Fruit fly (Drosophila melanogaster) whole organism: ENCODE data around the gene CG3008.

ENCODE experiments used
- Dll ChIP-seq: fragments of >200 bp; optimal IDR thresholded peaks from 2 replicates; lab custom pipeline; 2017
- usp ChIP-seq: fragments of >200 bp; optimal IDR thresholded peaks from 2 replicates; lab custom pipeline; 2017; ENCODE audit warnings: missing biosample characterization, missing genetic modification characterization, mixed read lengths

DNA sequence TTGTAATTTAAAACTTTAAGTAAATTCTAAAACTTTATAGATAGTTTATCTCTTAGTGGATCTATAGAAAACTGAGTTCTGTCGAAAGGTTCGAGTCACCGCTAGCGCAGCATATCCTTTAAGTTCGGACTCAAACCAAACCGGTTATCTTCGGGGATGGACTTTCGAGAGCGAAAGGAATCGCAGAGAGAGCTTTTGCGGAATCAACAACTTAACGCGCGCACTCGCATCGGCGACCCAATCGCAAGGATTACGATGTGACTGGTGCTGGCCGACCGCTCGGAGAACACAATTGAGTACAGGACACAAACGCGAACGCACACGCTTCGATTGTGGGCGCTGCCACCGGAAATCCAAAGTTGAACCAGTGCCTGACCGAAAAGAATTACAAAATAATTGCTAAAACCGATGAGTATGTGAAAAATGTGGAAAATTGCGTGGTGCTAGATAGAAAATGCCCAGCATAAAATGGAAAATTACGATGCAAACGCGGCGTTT, 30.4 kb upstream of the CG3008 start, which contains the start of gene smog:
- TF ChIP-seq usp (GFP tag; lab: Kevin White, UChicago) (no peak), Dll (lab: Kevin White, UChicago) (no peak)
